Worm (Caenorhabditis elegans) whole organism, L1 larva: ENCODE measurements around the gene snf-3.

Source experiments
- C04F5.9 ChIP-seq: sonication (generic microtip); optimal IDR thresholded peaks from 2 replicates; lab custom pipeline; 2016; ENCODE audit warnings: missing genetic modification characterization, missing compliant biosample characterization
- C16A3.4 ChIP-seq: fragments of 150-350 bp; optimal IDR thresholded peaks from 2 replicates; lab custom pipeline; 2014; ENCODE audit warnings: missing biosample characterization, missing genetic modification characterization
- C34B4.2 ChIP-seq: sonication (generic microtip); optimal IDR thresholded peaks from 2 replicates; lab custom pipeline; 2017; ENCODE audit warnings: mild to moderate bottlenecking, missing genetic modification characterization, missing compliant biosample characterization
- Y116A8C.19 ChIP-seq: sonication (generic microtip); optimal IDR thresholded peaks from 2 replicates; lab custom pipeline; 2016; ENCODE audit warnings: missing compliant biosample characterization, missing genetic modification characterization, borderline replicate concordance
- aha-1 ChIP-seq: fragments of 150-350 bp; optimal IDR thresholded peaks from 2 replicates; lab custom pipeline; 2014; ENCODE audit warnings: missing biosample characterization, missing genetic modification characterization
- alr-1 ChIP-seq: fragments of 200-800 bp; sonication (Bioruptor generic); optimal IDR thresholded peaks from 2 replicates; lab custom pipeline; 2018; ENCODE audit warnings: borderline replicate concordance, mild to moderate bottlenecking, missing genetic modification characterization, missing compliant biosample characterization
- aly-2 ChIP-seq: fragments of 150-350 bp; optimal IDR thresholded peaks from 2 replicates; lab custom pipeline; 2014; ENCODE audit warnings: missing biosample characterization, missing genetic modification characterization
- blmp-1 ChIP-seq: fragments of 150-350 bp; optimal IDR thresholded peaks from 2 replicates; lab custom pipeline; 2014; ENCODE audit warnings: missing biosample characterization, missing genetic modification characterization
- ceh-63 ChIP-seq: fragments of 200-800 bp; sonication (Bioruptor generic); optimal IDR thresholded peaks from 2 replicates; lab custom pipeline; 2018; ENCODE audit warnings: mild to moderate bottlenecking, missing genetic modification characterization, missing compliant biosample characterization
- ceh-8 ChIP-seq: fragments of 200-800 bp; sonication (Bioruptor generic); optimal IDR thresholded peaks from 2 replicates; lab custom pipeline; 2018; ENCODE audit warnings: mild to moderate bottlenecking, missing genetic modification characterization, moderate library complexity, missing compliant biosample characterization
- ceh-82 ChIP-seq, 3 experiments: fragments of 150-350 bp in 1 of 3; sonication (generic microtip) in 2 of 3; optimal IDR thresholded peaks; 2 replicates each; lab custom pipeline; 2014 to 2017; ENCODE audit warnings: missing biosample characterization in 3 of 3, missing genetic modification characterization in 3 of 3
- ces-1 ChIP-seq: fragments of 150-350 bp; optimal IDR thresholded peaks from 2 replicates; lab custom pipeline; 2014; ENCODE audit warnings: missing biosample characterization, missing genetic modification reagents, missing genetic modification characterization
- efl-3 ChIP-seq: fragments of 200-800 bp; sonication (Bioruptor generic); optimal IDR thresholded peaks from 2 replicates; lab custom pipeline; 2018; ENCODE audit warnings: mild to moderate bottlenecking, missing genetic modification characterization, missing compliant biosample characterization
- egl-13 ChIP-seq: sonication (generic microtip); optimal IDR thresholded peaks from 2 replicates; lab custom pipeline; 2016; ENCODE audit warnings: missing genotype, missing genetic modification reagents, missing genetic modification characterization, missing compliant biosample characterization
- egl-27 ChIP-seq, 2 experiments: fragments of 150-350 bp in 1 of 2; sonication (generic microtip); optimal IDR thresholded peaks; 3 replicates each; lab custom pipeline; 2017 to 2018; ENCODE audit warnings: missing biosample characterization in 2 of 2, missing genetic modification characterization in 2 of 2, missing genetic modification reagents in 2 of 2
- elt-2 ChIP-seq: sonication (generic microtip); optimal IDR thresholded peaks from 2 replicates; lab custom pipeline; 2016; ENCODE audit warnings: missing genetic modification characterization, mild to moderate bottlenecking, inconsistent platforms, missing compliant biosample characterization, missing genetic modification reagents
- ets-5 ChIP-seq: fragments of 200-800 bp; sonication (Bioruptor generic); IDR thresholded peaks from 2 replicates; pipeline ENCODE4 v1.3.6; 2022; ENCODE audit warnings: missing genetic modification characterization, missing compliant biosample characterization
- fkh-10 ChIP-seq: sonication (generic microtip); optimal IDR thresholded peaks from 2 replicates; lab custom pipeline; 2017; ENCODE audit warnings: missing biosample characterization, missing genetic modification reagents, missing genetic modification characterization
- fkh-8 ChIP-seq: sonication (generic microtip); optimal IDR thresholded peaks from 2 replicates; lab custom pipeline; 2016; ENCODE audit warnings: mild to moderate bottlenecking, missing genetic modification characterization, missing compliant biosample characterization
- hlh-17 ChIP-seq: fragments of 200-800 bp; sonication (Bioruptor generic); optimal IDR thresholded peaks from 2 replicates; lab custom pipeline; 2018; ENCODE audit warnings: missing genetic modification characterization, mild to moderate bottlenecking, missing compliant biosample characterization, moderate library complexity, borderline replicate concordance
- isw-1 ChIP-seq: fragments of 200-800 bp; sonication (Bioruptor generic); IDR thresholded peaks from 2 replicates; pipeline ENCODE4 v1.3.6; 2022; ENCODE audit warnings: missing genetic modification characterization, missing compliant biosample characterization
- jun-1 ChIP-seq: fragments of 150-350 bp; optimal IDR thresholded peaks from 2 replicates; lab custom pipeline; 2014; ENCODE audit warnings: missing biosample characterization, missing genetic modification reagents, missing genetic modification characterization
- lin-14 ChIP-seq: fragments of 200-800 bp; sonication (Bioruptor generic); optimal IDR thresholded peaks from 2 replicates; lab custom pipeline; 2018; ENCODE audit warnings: mild to moderate bottlenecking, missing genetic modification characterization, moderate library complexity, missing compliant biosample characterization
- lin-15B ChIP-seq: fragments of 150-350 bp; sonication (generic microtip); optimal IDR thresholded peaks from 3 replicates; lab custom pipeline; 2014; ENCODE audit warnings: missing biosample characterization, missing genetic modification characterization
- lin-35 ChIP-seq, 2 experiments: fragments of 150-350 bp; optimal IDR thresholded peaks; 2 replicates each; lab custom pipeline; 2014; ENCODE audit warnings: missing biosample characterization in 2 of 2, missing genetic modification characterization in 2 of 2, missing genetic modification reagents in 2 of 2
- lin-39 ChIP-seq: fragments of 150-350 bp; optimal IDR thresholded peaks from 2 replicates; lab custom pipeline; 2014; ENCODE audit warnings: missing biosample characterization, missing genetic modification reagents, missing genetic modification characterization
- mab-9 ChIP-seq: fragments of 200-800 bp; sonication (Bioruptor generic); IDR thresholded peaks from 2 replicates; pipeline ENCODE4 v1.3.6; 2022; ENCODE audit warnings: missing genetic modification reagents, missing genetic modification characterization, missing compliant biosample characterization
- mdl-1 ChIP-seq, 2 experiments: fragments of 150-350 bp; optimal IDR thresholded peaks; 2 replicates each; lab custom pipeline; 2014 to 2017; ENCODE audit warnings: missing biosample characterization in 2 of 2, missing genetic modification characterization in 2 of 2, inconsistent platforms in 1 of 2
- mep-1 ChIP-seq: fragments of 150-350 bp; optimal IDR thresholded peaks from 2 replicates; lab custom pipeline; 2014; ENCODE audit warnings: missing biosample characterization, missing genetic modification characterization
- nhr-11 ChIP-seq: fragments of 150-350 bp; optimal IDR thresholded peaks from 2 replicates; lab custom pipeline; 2014; ENCODE audit warnings: missing biosample characterization, missing genetic modification characterization
- nhr-12 ChIP-seq: sonication (generic microtip); optimal IDR thresholded peaks from 2 replicates; lab custom pipeline; 2017; ENCODE audit warnings: missing biosample characterization, missing genetic modification characterization
- nhr-237 ChIP-seq: fragments of 150-350 bp; optimal IDR thresholded peaks from 2 replicates; lab custom pipeline; 2014; ENCODE audit warnings: missing biosample characterization, missing genetic modification characterization
- nhr-47 ChIP-seq: sonication (generic microtip); optimal IDR thresholded peaks from 2 replicates; lab custom pipeline; 2016; ENCODE audit warnings: mild to moderate bottlenecking, missing genetic modification characterization, moderate library complexity, missing compliant biosample characterization
- nhr-77 ChIP-seq: fragments of 150-350 bp; optimal IDR thresholded peaks from 2 replicates; lab custom pipeline; 2014; ENCODE audit warnings: missing biosample characterization, missing genetic modification characterization
- nhr-85 ChIP-seq: sonication (generic microtip); peaks from one replicate; lab custom pipeline; 2016; ENCODE audit warnings: missing genetic modification characterization, inconsistent platforms, missing compliant biosample characterization
- nhr-90 ChIP-seq: sonication (generic microtip); optimal IDR thresholded peaks from 2 replicates; lab custom pipeline; 2016; ENCODE audit warnings: mild to moderate bottlenecking, missing genetic modification characterization, missing compliant biosample characterization; ENCODE audit not compliant: poor library complexity
- pag-3 ChIP-seq: sonication (generic microtip); optimal IDR thresholded peaks from 2 replicates; lab custom pipeline; 2017; ENCODE audit warnings: missing genetic modification characterization, mild to moderate bottlenecking, missing compliant biosample characterization, antibody characterized with exemption, borderline replicate concordance; ENCODE audit not compliant: insufficient read depth
- pqm-1 ChIP-seq: sonication (generic microtip); optimal IDR thresholded peaks from 3 replicates; lab custom pipeline; 2017; ENCODE audit warnings: missing biosample characterization, missing genetic modification characterization
- snpc-4 ChIP-seq: fragments of 150-350 bp; optimal IDR thresholded peaks from 2 replicates; lab custom pipeline; 2014; ENCODE audit warnings: missing biosample characterization, missing genetic modification characterization
- snu-23 ChIP-seq: sonication (generic microtip); optimal IDR thresholded peaks from 2 replicates; lab custom pipeline; 2016; ENCODE audit warnings: missing genetic modification characterization, missing compliant biosample characterization
- sox-4 ChIP-seq: sonication (generic microtip); optimal IDR thresholded peaks from 2 replicates; lab custom pipeline; 2016; ENCODE audit warnings: missing genetic modification characterization, missing compliant biosample characterization
- sup-37 ChIP-seq: fragments of 200-800 bp; sonication (Bioruptor generic); optimal IDR thresholded peaks from 2 replicates; lab custom pipeline; 2018; ENCODE audit warnings: mild to moderate bottlenecking, missing genetic modification characterization, missing compliant biosample characterization
- swsn-7 ChIP-seq: sonication (generic microtip); optimal IDR thresholded peaks from 2 replicates; lab custom pipeline; 2016; ENCODE audit warnings: missing genetic modification characterization, missing compliant biosample characterization
- unc-30 ChIP-seq: sonication (generic microtip); optimal IDR thresholded peaks from 2 replicates; lab custom pipeline; 2017; ENCODE audit warnings: missing biosample characterization, missing genetic modification characterization
- unc-62 ChIP-seq: fragments of 150-350 bp; optimal IDR thresholded peaks from 2 replicates; lab custom pipeline; 2014; ENCODE audit warnings: missing biosample characterization, missing genetic modification reagents, missing genetic modification characterization
- vab-15 ChIP-seq: sonication (generic microtip); optimal IDR thresholded peaks from 2 replicates; lab custom pipeline; 2017; ENCODE audit warnings: missing genotype, mild to moderate bottlenecking, missing genetic modification characterization, missing compliant biosample characterization
- xbp-1 ChIP-seq: sonication (generic microtip); optimal IDR thresholded peaks from 2 replicates; lab custom pipeline; 2016; ENCODE audit warnings: missing genetic modification characterization, missing compliant biosample characterization
- ztf-11 ChIP-seq, 2 experiments: sonication (generic microtip); optimal IDR thresholded peaks; 2 replicates each; lab custom pipeline; 2016 to 2017; ENCODE audit warnings: missing genetic modification characterization in 2 of 2, missing biosample characterization in 1 of 2, missing compliant biosample characterization in 1 of 2

The snf-3 gene

ce11 chrII:1084899-1085298 lies 6.9 kb upstream of the snf-3 start (continued):
- TF ChIP-seq xbp-1 (tag; lab: Kevin White, UChicago) = peak; percentile 47
- TF ChIP-seq C16A3.4 = no peak
- TF ChIP-seq pag-3 (tag; lab: Kevin White, UChicago) = no peak
- TF ChIP-seq swsn-7 = peak; percentile 62
- TF ChIP-seq blmp-1 (tag; lab: Kevin White, UChicago) = peak; percentile 23
- TF ChIP-seq nhr-85 (tag; lab: Kevin White, UChicago) = no peak
- no peak for TF ChIP-seq ets-5 (GFP tag; lab: Robert Waterston, UW)
- TF ChIP-seq ztf-11 (tag; optimal IDR thresholded peaks at IDR 0.05; lab: Kevin White, UChicago) = no peak
- TF ChIP-seq sup-37 (GFP tag; lab: Kevin White, UChicago) = no peak
- no peak for TF ChIP-seq isw-1 (GFP tag; lab: Robert Waterston, UW)
- TF ChIP-seq ceh-8 (GFP tag; lab: Kevin White, UChicago) = no peak
- TF ChIP-seq nhr-90 (tag; lab: Kevin White, UChicago) = no peak
- TF ChIP-seq egl-27 (tag; optimal IDR thresholded peaks at IDR 0.05; lab: Kevin White, UChicago) = peak in 1 of 2 experiments; percentile 16
- no peak for TF ChIP-seq elt-2 (tag; lab: Kevin White, UChicago)
- TF ChIP-seq nhr-77 (tag; lab: Kevin White, UChicago) = no peak
- no peak for TF ChIP-seq hlh-17
- no peak for TF ChIP-seq lin-15B (tag; lab: Kevin White, UChicago)
- no peak for TF ChIP-seq aly-2 (tag; lab: Kevin White, UChicago)
- peak; percentile 26 for TF ChIP-seq lin-39 (tag; lab: Kevin White, UChicago)
- no peak for TF ChIP-seq nhr-12 (tag; lab: Kevin White, UChicago)
- peak; percentile 30 for TF ChIP-seq jun-1 (tag; lab: Kevin White, UChicago)
- TF ChIP-seq Y116A8C.19 (tag; lab: Kevin White, UChicago) = no peak
- TF ChIP-seq ceh-82 (tag; optimal IDR thresholded peaks at IDR 0.05; lab: Kevin White, UChicago) = peak; percentile 40 to 62 (median 45)
- no peak for TF ChIP-seq C34B4.2 (tag; lab: Kevin White, UChicago)
- TF ChIP-seq fkh-8 (tag; lab: Kevin White, UChicago) = peak; percentile 46
- no peak for TF ChIP-seq ceh-63 (GFP tag; lab: Kevin White, UChicago)
- TF ChIP-seq lin-35 (GFP tag; optimal IDR thresholded peaks at IDR 0.05; lab: Kevin White, UChicago) = peak in 1 of 2 experiments; percentile 44
- peak; percentile 69 for TF ChIP-seq snu-23
- no peak for TF ChIP-seq aha-1 (tag; lab: Kevin White, UChicago)
- peak; percentile 61 for TF ChIP-seq nhr-11
- TF ChIP-seq unc-30 (tag; lab: Kevin White, UChicago) = no peak
- TF ChIP-seq pqm-1 = no peak
- TF ChIP-seq nhr-237 = no peak
- no peak for TF ChIP-seq sox-4
- no peak for TF ChIP-seq alr-1 (tag; lab: Kevin White, UChicago)
- TF ChIP-seq ces-1 (GFP tag; lab: Kevin White, UChicago) = no peak
- peak in 1 of 2 experiments; percentile 43 for TF ChIP-seq mdl-1 (tag; optimal IDR thresholded peaks at IDR 0.05; lab: Kevin White, UChicago)
- TF ChIP-seq, all 84 proteins: peak for 35

DNA sequence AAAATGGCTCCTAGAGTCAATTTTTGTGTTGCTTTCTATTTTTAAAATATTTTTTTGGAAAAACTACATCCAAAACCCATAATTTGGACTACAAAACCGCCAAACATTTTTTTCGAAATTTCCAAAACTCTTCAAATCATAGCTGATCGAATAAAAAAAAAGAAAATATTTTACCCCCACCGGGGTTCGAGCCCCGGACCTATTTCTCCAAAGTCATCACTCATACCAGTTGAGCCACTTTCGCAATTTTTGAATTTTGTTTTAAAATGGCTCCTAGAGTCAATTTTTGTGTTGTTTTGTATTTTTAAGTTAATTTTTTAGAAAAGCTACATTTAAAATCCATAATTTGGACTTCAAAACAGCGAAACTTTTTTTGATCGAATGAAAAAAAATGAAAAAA lies 6.3 kb upstream of the snf-3 start:
- TF ChIP-seq unc-30 (tag; lab: Kevin White, UChicago) = no peak
- no peak for TF ChIP-seq Y116A8C.19 (tag; lab: Kevin White, UChicago)
- no peak for TF ChIP-seq nhr-47
- no peak for TF ChIP-seq lin-14 (GFP tag; lab: Kevin White, UChicago)
- TF ChIP-seq pag-3 (tag; lab: Kevin White, UChicago) = no peak
- TF ChIP-seq snpc-4 (tag; lab: Kevin White, UChicago) = no peak
- TF ChIP-seq egl-27 (tag; optimal IDR thresholded peaks at IDR 0.05; lab: Kevin White, UChicago) = no peak
- no peak for TF ChIP-seq egl-13 (tag; lab: Kevin White, UChicago)
- TF ChIP-seq mab-9 = no peak
- TF ChIP-seq nhr-237 = no peak
- TF ChIP-seq efl-3 (GFP tag; lab: Kevin White, UChicago) = no peak
- no peak for TF ChIP-seq C04F5.9
- TF ChIP-seq mep-1 = no peak
- TF ChIP-seq fkh-10 (GFP tag; lab: Kevin White, UChicago) = no peak
- no peak for TF ChIP-seq nhr-11
- no peak for TF ChIP-seq unc-62 (GFP tag; lab: Kevin White, UChicago)
- no peak for TF ChIP-seq sox-4
- TF ChIP-seq lin-15B (tag; lab: Kevin White, UChicago) = no peak
- TF ChIP-seq vab-15 (tag; lab: Kevin White, UChicago) = no peak
